Fruit fly (Drosophila melanogaster): ENCODE measurements around the gene CG17744.

CG17744 gene

dm6 chr3L:7026694-7027093 lies at the start of gene CG17744:
Gene CG17744 (minus strand): TSS chr3L:7026794.
- TF ChIP-seq OdsH (GFP tag; optimal IDR thresholded peaks at IDR 0.05), result no peak
- TF ChIP-seq pdm3 (GFP tag; optimal IDR thresholded peaks at IDR 0.05), result no peak
- no peak for TF ChIP-seq CG3032 (tag; optimal IDR thresholded peaks at IDR 0.05)
- no peak for TF ChIP-seq fkh (GFP tag; optimal IDR thresholded peaks at IDR 0.05)
- TF ChIP-seq CG9139 (GFP tag; optimal IDR thresholded peaks at IDR 0.05), result no peak
- no peak for TF ChIP-seq CG8632 (GFP tag; optimal IDR thresholded peaks at IDR 0.05)
- TF ChIP-seq Sox14 (GFP tag; optimal IDR thresholded peaks at IDR 0.05), result no peak
- no peak for TF ChIP-seq salr (GFP tag; optimal IDR thresholded peaks at IDR 0.05)
- TF ChIP-seq Hr4 (GFP tag; optimal IDR thresholded peaks at IDR 0.05), result no peak
- no peak for TF ChIP-seq CG32006 (GFP tag; optimal IDR thresholded peaks at IDR 0.05)
- TF ChIP-seq spab (GFP tag; optimal IDR thresholded peaks at IDR 0.05), result no peak
- no peak for TF ChIP-seq CG7368 (GFP tag; optimal IDR thresholded peaks at IDR 0.05)
- no peak for TF ChIP-seq CG6276 (GFP tag; optimal IDR thresholded peaks at IDR 0.05)
- no peak for TF ChIP-seq lz (GFP tag; optimal IDR thresholded peaks at IDR 0.05)
- TF ChIP-seq svp (GFP tag), result no peak

dm6 chr3L:7075147-7075546 lies 48.6 kb upstream of the CG17744 start, which contains the start of gene CG34030:
Gene CG34030 (minus strand): TSS chr3L:7075247.
- no peak for TF ChIP-seq CG6163 (GFP tag; IDR thresholded peaks at IDR 0.05)

dm6 chr3L:7069099-7069498 lies 42.5 kb upstream of the CG17744 start, which contains the start of gene CG32391:
Gene CG32391 (minus strand): TSS chr3L:7069199.
- TF ChIP-seq CG6854 (GFP tag; optimal IDR thresholded peaks at IDR 0.05) (no peak), svp (GFP tag) (peak; percentile 39), dac (GFP tag; optimal IDR thresholded peaks at IDR 0.05) (no peak), salr (GFP tag; optimal IDR thresholded peaks at IDR 0.05) (no peak), CG7368 (GFP tag; optimal IDR thresholded peaks at IDR 0.05) (no peak)

- TF ChIP-seq CG34406 (GFP tag; optimal IDR thresholded peaks at IDR 0.05), result no peak
- TF ChIP-seq svp (GFP tag), result peak; percentile 82
- no peak for TF ChIP-seq CG16779 (tag; optimal IDR thresholded peaks at IDR 0.05)
These were observed 39.4 kb upstream of the CG17744 start, which contains the start of gene CG14823 for dm6 chr3L:7066014-7066413. Gene CG14823 (plus strand): TSS chr3L:7066314.

- no peak for TF ChIP-seq ss (GFP tag; optimal IDR thresholded peaks at IDR 0.05)
- no peak for TF ChIP-seq Sox102F (GFP tag; optimal IDR thresholded peaks at IDR 0.05)
- TF ChIP-seq net (GFP tag; optimal IDR thresholded peaks at IDR 0.05), result no peak
- no peak for TF ChIP-seq CG10669 (GFP tag; optimal IDR thresholded peaks at IDR 0.05)
These were observed 31.9 kb upstream of the CG17744 start for dm6 chr3L:7058401-7058999.

- TF ChIP-seq CG8319 (GFP tag; optimal IDR thresholded peaks at IDR 0.05) (no peak), eg (GFP tag; IDR thresholded peaks at IDR 0.05) (no peak), Hr38 (GFP tag; optimal IDR thresholded peaks at IDR 0.05) (no peak), OdsH (GFP tag; optimal IDR thresholded peaks at IDR 0.05) (no peak), CG3032 (tag; optimal IDR thresholded peaks at IDR 0.05) (no peak), dsx (GFP tag; optimal IDR thresholded peaks at IDR 0.05; ENCODE audit: poor library complexity, severe bottlenecking) (no peak), Ets96B (tag; optimal IDR thresholded peaks at IDR 0.05) (no peak), CG6808 (GFP tag; optimal IDR thresholded peaks at IDR 0.05) (no peak), Eip93F (GFP tag; optimal IDR thresholded peaks at IDR 0.05) (no peak), CG32006 (GFP tag; optimal IDR thresholded peaks at IDR 0.05) (no peak), CG6163 (GFP tag; IDR thresholded peaks at IDR 0.05) (no peak), Smox (GFP tag; optimal IDR thresholded peaks at IDR 0.05) (no peak), fkh (GFP tag; optimal IDR thresholded peaks at IDR 0.05) (no peak), dac (GFP tag; optimal IDR thresholded peaks at IDR 0.05) (no peak)
These were observed 11.2 kb upstream of the CG17744 start for dm6 chr3L:7037843-7038242.

Measured in whole organism, prepupa.